Fruit fly (Drosophila melanogaster) whole organism: ENCODE data around the gene CHOp24.

Experiments
- CG8478 ChIP-seq: fragments of >200 bp; optimal IDR thresholded peaks from 2 replicates; lab custom pipeline; 2018; ENCODE audit warnings: inconsistent platforms
- Dll ChIP-seq: fragments of >200 bp; optimal IDR thresholded peaks from 2 replicates; lab custom pipeline; 2017
- EcR ChIP-seq, 2 experiments: fragments of >200 bp; optimal IDR thresholded peaks; 2 replicates each; lab custom pipeline; 2017; ENCODE audit warnings: missing biosample characterization in 2 of 2, missing genetic modification characterization in 2 of 2, missing genetic modification reagents in 2 of 2
- pan ChIP-seq: fragments of >200 bp; optimal IDR thresholded peaks from 2 replicates; lab custom pipeline; 2017
- psq ChIP-seq: fragments of >200 bp; optimal IDR thresholded peaks from 2 replicates; lab custom pipeline; 2017
- usp ChIP-seq: fragments of >200 bp; optimal IDR thresholded peaks from 2 replicates; lab custom pipeline; 2017; ENCODE audit warnings: missing biosample characterization, missing genetic modification characterization, mixed read lengths

DNA sequence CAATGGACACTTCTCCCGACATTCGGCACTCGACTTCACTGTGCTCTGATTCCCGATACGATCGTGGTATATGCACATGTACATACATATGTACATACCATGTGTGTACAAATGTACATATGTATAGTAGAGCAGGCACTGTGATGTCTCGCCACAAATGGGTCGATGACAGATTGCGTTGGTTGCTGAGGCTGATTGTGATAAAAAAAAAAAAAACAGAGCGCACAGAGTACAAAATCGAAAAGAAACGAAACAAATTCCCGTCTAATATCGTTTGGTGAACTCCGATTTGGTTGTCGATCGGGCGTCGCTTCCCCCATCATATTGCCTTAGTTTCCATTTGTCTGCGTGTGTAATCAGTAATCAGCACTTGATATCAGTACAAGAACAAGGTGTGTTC, 15.1 kb downstream of the CHOp24 start:
- TF ChIP-seq Dll (lab: Kevin White, UChicago) (no peak), EcR (GFP tag; optimal IDR thresholded peaks at IDR 0.05; lab: Kevin White, UChicago) (no peak), usp (GFP tag; lab: Kevin White, UChicago) (no peak), CG8478 (no peak), pan (lab: Kevin White, UChicago) (no peak), psq (lab: Kevin White, UChicago) (no peak)
